Worm (Caenorhabditis elegans): Measurements from ENCODE around the gene fbxb-39.
"Not testable (repeated sequence)": the region's sequence is repeated elsewhere in the genome, so short reads cannot be mapped to it uniquely, and the experiment has no call there.

DNA sequence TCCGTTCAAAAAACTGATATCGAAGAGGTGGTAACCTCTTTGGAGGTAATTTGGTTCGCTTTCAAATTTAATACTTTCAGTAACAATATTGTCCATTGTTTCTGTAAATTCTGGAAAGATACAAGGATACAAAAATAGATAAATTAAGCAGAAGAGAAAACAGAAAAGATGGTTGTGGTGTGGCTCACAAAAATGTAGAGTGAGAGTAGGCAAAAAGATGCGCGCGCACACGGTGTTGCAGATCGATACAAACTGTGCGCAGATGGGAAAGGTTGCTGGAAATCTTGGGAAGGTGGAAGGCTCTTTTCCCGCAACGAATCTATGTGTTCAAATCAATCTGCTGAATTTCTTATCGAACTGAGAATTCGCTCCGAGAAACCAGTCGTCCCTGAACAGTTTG lies 15.7 kb downstream of the fbxb-39 start, which contains the start of gene btb-11:
- not testable (repeated sequence) for TF ChIP-seq ceh-27 (GFP tag; optimal IDR thresholded peaks at IDR 0.05); snpc-4 (GFP tag; optimal IDR thresholded peaks at IDR 0.05); snpc-4 (tag; optimal IDR thresholded peaks at IDR 0.05); F33H1.4 (GFP tag; IDR thresholded peaks at IDR 0.05); sdz-38 (tag; optimal IDR thresholded peaks at IDR 0.05); hlh-12 (tag; optimal IDR thresholded peaks at IDR 0.05); Y79H2A.3 (GFP tag; conservative IDR thresholded peaks at IDR 0.05); C06A6.2 (GFP tag; conservative IDR thresholded peaks at IDR 0.05); bed-2 (GFP tag; IDR thresholded peaks at IDR 0.05); ekl-4 (GFP tag; IDR thresholded peaks at IDR 0.05); somi-1 (GFP tag; optimal IDR thresholded peaks at IDR 0.05); ceh-40 (GFP tag; IDR thresholded peaks at IDR 0.05); madf-6 (GFP tag; IDR thresholded peaks at IDR 0.05)
